Worm (Caenorhabditis elegans): ENCODE results near the gene F35D2.6.

DNA sequence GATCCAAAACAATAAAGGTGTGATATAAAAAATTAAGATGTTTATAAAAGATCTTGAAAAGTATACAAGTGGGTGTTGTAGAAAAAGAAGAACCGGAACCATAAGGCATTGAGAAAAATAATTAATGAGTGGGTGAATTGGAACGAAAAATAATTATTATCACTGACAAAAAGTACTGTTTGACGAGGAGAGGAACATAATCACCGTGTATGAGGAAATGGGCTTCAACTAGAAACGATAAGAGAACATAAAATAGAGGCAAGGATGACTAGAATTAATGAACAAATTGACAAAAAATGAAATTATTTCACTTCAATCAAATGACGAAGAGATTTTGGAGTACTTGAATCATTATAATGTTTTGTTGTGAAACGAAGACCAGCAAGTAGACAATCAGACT is 40.7 kb downstream of the F35D2.6 start:
- TF ChIP-seq mdl-1 (tag; optimal IDR thresholded peaks at IDR 0.05) (no peak), ztf-11 (tag; optimal IDR thresholded peaks at IDR 0.05) (no peak), nhr-77 (tag; optimal IDR thresholded peaks at IDR 0.05) (no peak), R02D3.7 (tag; optimal IDR thresholded peaks at IDR 0.05) (no peak), ama-1 (optimal IDR thresholded peaks at IDR 0.05) (no peak), nfya-1 (tag; optimal IDR thresholded peaks at IDR 0.05; ENCODE audit: insufficient read depth) (no peak), skn-1 (tag; optimal IDR thresholded peaks at IDR 0.05) (no peak)

Measured in whole organism, L3 larva.